Fruit fly (Drosophila melanogaster): ENCODE data around the gene Pgant5.

- no peak for TF ChIP-seq psq (optimal IDR thresholded peaks at IDR 0.05)
- no peak for TF ChIP-seq EcR (GFP tag; optimal IDR thresholded peaks at IDR 0.05)
- no peak for TF ChIP-seq pan (optimal IDR thresholded peaks at IDR 0.05)
- TF ChIP-seq Dll (optimal IDR thresholded peaks at IDR 0.05) = no peak
- no peak for TF ChIP-seq usp (GFP tag; optimal IDR thresholded peaks at IDR 0.05)
These were observed 7.2 kb upstream of the Pgant5 start, which contains the start of gene Msp300 for dm6 chr2L:5100577-5100976.

All from whole organism.